Fruit fly (Drosophila melanogaster) Kc167 (cell line): ENCODE results near the gene CG13855.

Experiments
- Myc ChIP-seq: fragments of >200 bp; optimal IDR thresholded peaks from 2 replicates; lab custom pipeline; 2017; ENCODE audit warnings: missing external identifiers
- Sin3A ChIP-seq: fragments of >200 bp; optimal IDR thresholded peaks from 2 replicates; lab custom pipeline; 2018; ENCODE audit warnings: missing external identifiers
- h ChIP-seq: fragments of >200 bp; optimal IDR thresholded peaks from 3 replicates; lab custom pipeline; 2018; ENCODE audit warnings: missing external identifiers
- insv ChIP-seq: fragments of >200 bp; optimal IDR thresholded peaks from 3 replicates; lab custom pipeline; 2018; ENCODE audit warnings: missing external identifiers
- psq ChIP-seq: fragments of >200 bp; optimal IDR thresholded peaks from 2 replicates; lab custom pipeline; 2017; ENCODE audit warnings: missing external identifiers
- ttk ChIP-seq: sonication (Bioruptor generic); optimal IDR thresholded peaks from 2 replicates; lab custom pipeline; 2017; ENCODE audit warnings: missing external identifiers

DNA sequence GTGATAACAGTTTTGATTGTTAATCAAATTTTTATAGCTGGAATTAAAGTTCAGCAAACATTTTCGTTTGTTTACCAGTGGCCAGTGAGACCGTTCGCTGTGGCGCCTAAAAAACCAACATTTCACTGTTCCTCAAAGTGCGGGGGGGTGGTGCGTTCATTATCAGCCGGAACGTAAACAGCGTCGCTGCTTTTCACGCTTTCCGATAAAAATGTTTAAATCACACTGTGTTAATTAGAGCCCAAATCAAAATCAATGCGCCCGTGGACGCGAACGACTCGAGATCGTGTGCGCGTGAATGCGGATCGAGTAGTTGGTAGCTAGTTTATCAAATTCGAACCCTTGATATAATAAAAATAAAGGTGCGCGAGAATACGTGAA lies 42.1 kb downstream of the CG13855 start, which contains the start of gene CG34376:
- TF ChIP-seq h (lab: Kevin White, UChicago) (no peak), ttk (lab: Kevin White, UChicago) (no peak), Myc (no peak), insv (no peak), psq (lab: Kevin White, UChicago) (peak; percentile 39), Sin3A (lab: Kevin White, UChicago) (no peak)
